Fruit fly (Drosophila melanogaster) whole organism, embryonic: ENCODE data around the gene Arp10.
A peak's percentile ranks its signal among the peaks of the same experiment; 100 is the strongest.

Experiments used
- ATbp ChIP-seq: fragments of 200-800 bp; sonication (Bioruptor generic); optimal IDR thresholded peaks from 2 replicates; lab custom pipeline; 2017; ENCODE audit warnings: missing biosample characterization, mild to moderate bottlenecking, missing genetic modification characterization, missing genetic modification reagents
- Abd-B ChIP-seq: fragments of 200-800 bp; sonication (Bioruptor generic); optimal IDR thresholded peaks from 2 replicates; lab custom pipeline; 2018; ENCODE audit warnings: missing biosample characterization, mild to moderate bottlenecking, missing genetic modification characterization, moderate library complexity
- Antp ChIP-seq: fragments of 200-800 bp; sonication (Bioruptor generic); optimal IDR thresholded peaks from 3 replicates; lab custom pipeline; 2016; ENCODE audit warnings: missing biosample characterization, missing genetic modification characterization
- Asciz ChIP-seq: fragments of 200-800 bp; sonication (Bioruptor generic); optimal IDR thresholded peaks from 2 replicates; lab custom pipeline; 2017; ENCODE audit warnings: missing biosample characterization, mild to moderate bottlenecking, missing genetic modification characterization, missing genetic modification reagents
- CG10654 ChIP-seq: fragments of 200-800 bp; sonication (Bioruptor generic); optimal IDR thresholded peaks from 2 replicates; lab custom pipeline; 2016; ENCODE audit warnings: missing biosample characterization, missing genetic modification characterization
- CG11085 ChIP-seq: fragments of 200-800 bp; sonication (Bioruptor generic); IDR thresholded peaks from 2 replicates; pipeline ENCODE4 v1.3.6; 2022; ENCODE audit warnings: missing biosample characterization, missing genetic modification characterization
- CG12155 ChIP-seq: fragments of 200-800 bp; sonication (Bioruptor generic); optimal IDR thresholded peaks from 3 replicates; lab custom pipeline; 2016; ENCODE audit warnings: missing biosample characterization, missing genetic modification characterization
- CG12769 ChIP-seq: fragments of 200-800 bp; sonication (Bioruptor generic); optimal IDR thresholded peaks from 2 replicates; lab custom pipeline; 2019; ENCODE audit warnings: missing biosample characterization, mild to moderate bottlenecking, missing genetic modification characterization, moderate library complexity
- CG12942 ChIP-seq: fragments of 200-800 bp; sonication (Bioruptor generic); optimal IDR thresholded peaks from 3 replicates; lab custom pipeline; 2016; ENCODE audit warnings: missing biosample characterization, missing genetic modification characterization
- CG15696 ChIP-seq: fragments of 200-800 bp; sonication (Bioruptor generic); optimal IDR thresholded peaks from 2 replicates; lab custom pipeline; 2019; ENCODE audit warnings: missing biosample characterization, mild to moderate bottlenecking, missing genetic modification characterization, moderate library complexity
- CG16779 ChIP-seq: fragments of 200-800 bp; sonication (Bioruptor generic); IDR thresholded peaks from 2 replicates; pipeline ENCODE4 v1.3.6; 2022; ENCODE audit warnings: missing biosample characterization, missing genetic modification characterization
- CG16815 ChIP-seq: fragments of 200-800 bp; sonication (Bioruptor generic); optimal IDR thresholded peaks from 3 replicates; lab custom pipeline; 2017; ENCODE audit warnings: missing biosample characterization, mild to moderate bottlenecking, missing genetic modification characterization
- CG17186 ChIP-seq: fragments of 200-800 bp; sonication (Bioruptor generic); optimal IDR thresholded peaks from 3 replicates; lab custom pipeline; 2017; ENCODE audit warnings: missing biosample characterization, missing genetic modification reagents, missing genetic modification characterization
- CG18011 ChIP-seq: fragments of 200-800 bp; sonication (Bioruptor generic); optimal IDR thresholded peaks from 2 replicates; lab custom pipeline; 2017; ENCODE audit warnings: missing biosample characterization, missing genetic modification characterization, mild to moderate bottlenecking, moderate library complexity, missing genotype
- CG32772 ChIP-seq: fragments of 200-800 bp; sonication (Bioruptor generic); IDR thresholded peaks from 2 replicates; pipeline ENCODE4 v1.3.6; 2022; ENCODE audit warnings: missing biosample characterization, missing genetic modification characterization
- CG3726 ChIP-seq: fragments of 200-800 bp; sonication (Bioruptor generic); IDR thresholded peaks from 3 replicates; pipeline ENCODE4, ENCODE4 v1.3.6; 2022; ENCODE audit warnings: missing biosample characterization, missing genetic modification characterization
- CG4328 ChIP-seq: fragments of 200-800 bp; sonication (Bioruptor generic); optimal IDR thresholded peaks from 3 replicates; lab custom pipeline; 2017; ENCODE audit warnings: missing biosample characterization, missing genetic modification reagents, missing genetic modification characterization
- CG7372 ChIP-seq: fragments of 200-800 bp; sonication (Bioruptor generic); IDR thresholded peaks from 2 replicates; pipeline ENCODE4 v1.3.6; 2022; ENCODE audit warnings: missing biosample characterization, missing genetic modification characterization
- CG9727 ChIP-seq: fragments of 200-800 bp; sonication (Bioruptor generic); optimal IDR thresholded peaks from 3 replicates; lab custom pipeline; 2017; ENCODE audit warnings: missing biosample characterization, mild to moderate bottlenecking, missing genetic modification characterization
- Doc2 ChIP-seq: fragments of 200-800 bp; sonication (Bioruptor generic); IDR thresholded peaks from 2 replicates; pipeline ENCODE4 v1.3.6; 2022; ENCODE audit warnings: missing biosample characterization, missing genetic modification characterization
- HHEX ChIP-seq: fragments of 200-800 bp; sonication (Bioruptor generic); optimal IDR thresholded peaks from 3 replicates; lab custom pipeline; 2017; ENCODE audit warnings: missing biosample characterization, mild to moderate bottlenecking, missing genetic modification characterization, missing genetic modification reagents
- NK7.1 ChIP-seq: fragments of 200-800 bp; sonication (Bioruptor generic); optimal IDR thresholded peaks from 3 replicates; lab custom pipeline; 2016; ENCODE audit warnings: missing biosample characterization, missing genetic modification characterization
- Nf-YB ChIP-seq: fragments of 200-800 bp; sonication (Bioruptor generic); optimal IDR thresholded peaks from 3 replicates; lab custom pipeline; 2019; ENCODE audit warnings: missing biosample characterization, mild to moderate bottlenecking, missing genetic modification characterization, moderate library complexity
- Scr ChIP-seq: fragments of 200-800 bp; sonication (Bioruptor generic); IDR thresholded peaks from 2 replicates; pipeline ENCODE4 v1.3.6; 2022; ENCODE audit warnings: missing biosample characterization, missing genetic modification characterization; ENCODE audit not compliant: partially characterized antibody
- Spps ChIP-seq: fragments of 200-800 bp; sonication (Bioruptor generic); optimal IDR thresholded peaks from 2 replicates; lab custom pipeline; 2018; ENCODE audit warnings: missing biosample characterization, mild to moderate bottlenecking, missing genetic modification characterization
- Sry-β ChIP-seq: fragments of 200-800 bp; sonication (Bioruptor generic); optimal IDR thresholded peaks from 2 replicates; lab custom pipeline; 2018; ENCODE audit warnings: missing biosample characterization, mild to moderate bottlenecking, missing genetic modification characterization, moderate library complexity
- Sry-δ ChIP-seq: fragments of 200-800 bp; sonication (Bioruptor generic); optimal IDR thresholded peaks from 2 replicates; lab custom pipeline; 2016; ENCODE audit warnings: missing biosample characterization, missing genetic modification characterization
- Stat92E ChIP-seq, 3 experiments: fragments of >200 bp in 2 of 3; fragments of 200-800 bp in 1 of 3; sonication (Bioruptor generic) in 1 of 3; optimal IDR thresholded peaks; 2 replicates each; lab custom pipeline; 2017 to 2019; ENCODE audit warnings: missing biosample characterization in 3 of 3, missing genetic modification characterization in 3 of 3, mild to moderate bottlenecking in 1 of 3, moderate library complexity in 1 of 3
- bab2 ChIP-seq: fragments of 200-800 bp; sonication (Bioruptor generic); optimal IDR thresholded peaks from 2 replicates; lab custom pipeline; 2016; ENCODE audit warnings: missing biosample characterization, missing genetic modification characterization
- corto ChIP-seq: fragments of 200-800 bp; sonication (Bioruptor generic); optimal IDR thresholded peaks from 2 replicates; lab custom pipeline; 2016; ENCODE audit warnings: missing biosample characterization, mild to moderate bottlenecking, missing genetic modification characterization, moderate library complexity
- croc ChIP-seq: fragments of 200-800 bp; sonication (Bioruptor generic); conservative IDR thresholded peaks from 3 replicates; pipeline ENCODE4 v1.3.6; 2022; ENCODE audit warnings: missing biosample characterization, missing genetic modification characterization
- eve ChIP-seq, 2 experiments: fragments of >200 bp; optimal IDR thresholded peaks; 2 replicates each; lab custom pipeline; 2017; ENCODE audit warnings: missing biosample characterization in 2 of 2, missing genetic modification characterization in 2 of 2
- gem ChIP-seq: fragments of 200-800 bp; sonication (Bioruptor generic); optimal IDR thresholded peaks from 2 replicates; lab custom pipeline; 2019; ENCODE audit warnings: missing biosample characterization, mild to moderate bottlenecking, missing genetic modification characterization, moderate library complexity
- gro ChIP-seq: fragments of 200-800 bp; sonication (Bioruptor generic); optimal IDR thresholded peaks from 2 replicates; lab custom pipeline; 2016; ENCODE audit warnings: missing biosample characterization, missing genetic modification characterization
- nerfin-2 ChIP-seq: fragments of 200-800 bp; sonication (Bioruptor generic); IDR thresholded peaks from 2 replicates; pipeline ENCODE4 v1.3.6; 2022; ENCODE audit warnings: missing biosample characterization, missing genetic modification characterization; ENCODE audit not compliant: partially characterized antibody
- pros ChIP-seq: fragments of 200-800 bp; sonication (Bioruptor generic); optimal IDR thresholded peaks from 3 replicates; lab custom pipeline; 2019; ENCODE audit warnings: missing biosample characterization, mild to moderate bottlenecking, missing genetic modification characterization, moderate library complexity
- ro ChIP-seq: fragments of 200-800 bp; sonication (Bioruptor generic); IDR thresholded peaks from 2 replicates; pipeline ENCODE4 v1.3.6; 2022; ENCODE audit warnings: missing biosample characterization, missing genetic modification characterization
- slp2 ChIP-seq: fragments of 200-800 bp; sonication (Bioruptor generic); optimal IDR thresholded peaks from 2 replicates; lab custom pipeline; 2016; ENCODE audit warnings: missing biosample characterization, missing genetic modification characterization
- sna ChIP-seq: fragments of 200-800 bp; sonication (Bioruptor generic); IDR thresholded peaks from 2 replicates; pipeline ENCODE4 v1.3.6; 2022; ENCODE audit warnings: missing biosample characterization, missing genetic modification characterization; ENCODE audit not compliant: partially characterized antibody
- tll ChIP-seq, 2 experiments: fragments of 200-800 bp in 1 of 2; fragments of >200 bp in 1 of 2; sonication (Bioruptor generic) in 1 of 2; optimal IDR thresholded peaks; 2 replicates each; lab custom pipeline; 2017 to 2019; ENCODE audit warnings: missing biosample characterization in 2 of 2, missing genetic modification characterization in 2 of 2, mild to moderate bottlenecking in 1 of 2, moderate library complexity in 1 of 2
- usp ChIP-seq: fragments of >200 bp; optimal IDR thresholded peaks from 2 replicates; lab custom pipeline; 2017; ENCODE audit warnings: missing biosample characterization, missing genetic modification characterization
- vfl ChIP-seq: fragments of 200-800 bp; sonication (Bioruptor generic); optimal IDR thresholded peaks from 2 replicates; lab custom pipeline; 2016; ENCODE audit warnings: missing biosample characterization, missing genetic modification characterization
- vvl ChIP-seq: fragments of 200-800 bp; sonication (Bioruptor generic); IDR thresholded peaks from 2 replicates; pipeline ENCODE4 v1.3.6; 2022; ENCODE audit warnings: missing biosample characterization, missing genetic modification characterization
- yki ChIP-seq: fragments of >200 bp; optimal IDR thresholded peaks from 3 replicates; lab custom pipeline; 2018

Arp10 gene

dm6 chrX:19666991-19667409 is 21.0 kb upstream of the Arp10 start, which contains the start of gene Zw (continued):
- no peak for TF ChIP-seq CG17186 (GFP tag; lab: Kevin White, UChicago)
- no peak for TF ChIP-seq eve (GFP tag; optimal IDR thresholded peaks at IDR 0.05; lab: Kevin White, UChicago)
- TF ChIP-seq croc (GFP tag; lab: Robert Waterston, UW) = peak; percentile 28; the same call in 1 of the 3 replicates
- peak; percentile 44 for TF ChIP-seq vfl (GFP tag; lab: Kevin White, UChicago)
- TF ChIP-seq CG15696 (tag; lab: Kevin White, UChicago) = peak; percentile 51
- TF ChIP-seq Abd-B = no peak
- no peak for TF ChIP-seq Nf-YB (GFP tag; lab: Kevin White, UChicago)
- TF ChIP-seq gro = peak; percentile 53
- TF ChIP-seq ATbp (GFP tag; lab: Kevin White, UChicago) = peak; percentile 7
- peak; percentile 60 for TF ChIP-seq CG12769
- TF ChIP-seq Sry-β (GFP tag; lab: Kevin White, UChicago) = no peak
- TF ChIP-seq Stat92E (GFP tag; optimal IDR thresholded peaks at IDR 0.05; lab: Kevin White, UChicago) = no peak
- no peak for TF ChIP-seq CG12942 (GFP tag; lab: Kevin White, UChicago)
- TF ChIP-seq corto (GFP tag; lab: Kevin White, UChicago) = no peak
- peak; percentile 60 for TF ChIP-seq CG11085 (GFP tag; lab: Robert Waterston, UW)
- TF ChIP-seq NK7.1 (GFP tag; lab: Kevin White, UChicago) = no peak
- no peak for TF ChIP-seq Spps (tag; lab: Kevin White, UChicago)
- peak; percentile 84 for TF ChIP-seq vvl
- TF ChIP-seq nerfin-2 (GFP tag; lab: Robert Waterston, UW) = no peak
- no peak for TF ChIP-seq ro (GFP tag; lab: Robert Waterston, UW)
- peak; percentile 44 for TF ChIP-seq CG10654 (GFP tag; lab: Kevin White, UChicago)
- TF ChIP-seq usp (GFP tag; lab: Kevin White, UChicago) = no peak
- TF ChIP-seq CG4328 (GFP tag; lab: Kevin White, UChicago) = no peak
- no peak for TF ChIP-seq CG9727
- TF ChIP-seq CG32772 (GFP tag; lab: Robert Waterston, UW) = peak; percentile 59
- no peak for TF ChIP-seq tll (GFP tag; optimal IDR thresholded peaks at IDR 0.05; lab: Kevin White, UChicago)
- no peak for TF ChIP-seq yki (lab: Kevin White, UChicago)
- TF ChIP-seq Doc2 = no peak
- peak; percentile 45 for TF ChIP-seq CG16815
- TF ChIP-seq CG18011 (GFP tag; lab: Kevin White, UChicago) = no peak
- no peak for TF ChIP-seq sna (GFP tag; lab: Robert Waterston, UW)
- peak; percentile 59 for TF ChIP-seq gem
- peak; percentile 19 for TF ChIP-seq CG12155 (GFP tag; lab: Kevin White, UChicago)
- 0 out of 2 replicates have a peak, but pooled peaks have one; percentile 34 for TF ChIP-seq CG7372
- TF ChIP-seq CG3726 (GFP tag; lab: Robert Waterston, UW) = no peak
- TF ChIP-seq Scr = peak; percentile 8; the same call in 1 of the 2 replicates
- no peak for TF ChIP-seq Asciz
- TF ChIP-seq HHEX = peak; percentile 19
- no peak for TF ChIP-seq CG16779 (GFP tag; lab: Robert Waterston, UW)
- no peak for TF ChIP-seq slp2 (GFP tag; lab: Kevin White, UChicago)
- TF ChIP-seq Sry-δ (GFP tag; lab: Kevin White, UChicago) = no peak
- TF ChIP-seq pros = no peak
- TF ChIP-seq Antp (GFP tag; lab: Kevin White, UChicago) = peak; percentile 35
- TF ChIP-seq bab2 (GFP tag; lab: Kevin White, UChicago) = peak; percentile 32
